Worm (Caenorhabditis elegans) whole organism, L1 larva: Measurements from ENCODE around the gene dpr-1.

Source experiments
- Y116A8C.19 ChIP-seq: sonication (generic microtip); optimal IDR thresholded peaks from 2 replicates; lab custom pipeline; 2016; ENCODE audit warnings: missing compliant biosample characterization, missing genetic modification characterization, borderline replicate concordance
- ceh-82 ChIP-seq, 3 experiments: fragments of 150-350 bp in 1 of 3; sonication (generic microtip) in 2 of 3; optimal IDR thresholded peaks; 2 replicates each; lab custom pipeline; 2014 to 2017; ENCODE audit warnings: missing biosample characterization in 3 of 3, missing genetic modification characterization in 3 of 3
- lin-13 ChIP-seq: fragments of 150-350 bp; optimal IDR thresholded peaks from 2 replicates; lab custom pipeline; 2014; ENCODE audit warnings: missing biosample characterization, missing genetic modification reagents, missing genetic modification characterization
- unc-86 ChIP-seq: sonication (generic microtip); optimal IDR thresholded peaks from 2 replicates; lab custom pipeline; 2016; ENCODE audit warnings: missing genetic modification characterization, missing compliant biosample characterization

- TF ChIP-seq lin-13 (GFP tag; lab: Kevin White, UChicago) (no peak), ceh-82 (tag; optimal IDR thresholded peaks at IDR 0.05; lab: Kevin White, UChicago) (no peak), Y116A8C.19 (tag; lab: Kevin White, UChicago) (no peak), unc-86 (tag; lab: Kevin White, UChicago) (no peak)
These were observed 5.9 kb downstream of the dpr-1 start for ce11 chrV:13936052-13936451.
